Fruit fly (Drosophila melanogaster): ENCODE data around the gene CG17294.

CG17294 gene

dm6 chr2L:8392298-8392697 is 15.5 kb downstream of the CG17294 start, which contains the start of gene CG42820:
Gene CG42820 (minus strand): TSS chr2L:8392398.
- TF ChIP-seq crol (GFP tag; IDR thresholded peaks at IDR 0.05) (no peak), sens (GFP tag) (peak; percentile 21), tll (GFP tag; optimal IDR thresholded peaks at IDR 0.05) (no peak), CG4854 (GFP tag; optimal IDR thresholded peaks at IDR 0.05) (no peak)

dm6 chr2L:8393122-8393521 is 16.3 kb downstream of the CG17294 start, which contains the start of gene Acp29AB:
Gene Acp29AB (minus strand): TSS chr2L:8393222.
- TF ChIP-seq CG17802 (tag; optimal IDR thresholded peaks at IDR 0.05) (no peak), CG17359 (tag; optimal IDR thresholded peaks at IDR 0.05) (no peak), Ssrp (tag; optimal IDR thresholded peaks at IDR 0.05) (no peak), Ets97D (GFP tag; optimal IDR thresholded peaks at IDR 0.05) (no peak), Dek (tag; optimal IDR thresholded peaks at IDR 0.05) (no peak), Hsf (GFP tag; optimal IDR thresholded peaks at IDR 0.05) (no peak)

- TF ChIP-seq luna (GFP tag; optimal IDR thresholded peaks at IDR 0.05) (no peak), Vsx1 (GFP tag; optimal IDR thresholded peaks at IDR 0.05) (no peak), YL-1 (GFP tag; optimal IDR thresholded peaks at IDR 0.05) (no peak), HmgD (GFP tag; optimal IDR thresholded peaks at IDR 0.05) (no peak), Hmr (GFP tag; optimal IDR thresholded peaks at IDR 0.05) (no peak), fd96Cb (tag; optimal IDR thresholded peaks at IDR 0.05) (no peak), D19A (tag; optimal IDR thresholded peaks at IDR 0.05) (no peak), HLH54F (GFP tag; optimal IDR thresholded peaks at IDR 0.05) (no peak), Lpt (GFP tag; optimal IDR thresholded peaks at IDR 0.05) (no peak)
Observed at dm6 chr2L:8394180-8394579, 17.3 kb downstream of the CG17294 start, which contains the start of gene lectin-29Ca. Gene lectin-29Ca (minus strand): TSS chr2L:8394280.

- TF ChIP-seq Fer2 (tag; optimal IDR thresholded peaks at IDR 0.05) = no peak
- TF ChIP-seq CG10209 (GFP tag; optimal IDR thresholded peaks at IDR 0.05) = no peak
- TF ChIP-seq lov (optimal IDR thresholded peaks at IDR 0.05) = no peak
- no peak for TF ChIP-seq lov (GFP tag; IDR thresholded peaks at IDR 0.05)
- no peak for TF ChIP-seq ERR (GFP tag; optimal IDR thresholded peaks at IDR 0.05)
- TF ChIP-seq Ets65A (GFP tag) = no peak
- TF ChIP-seq Ssrp (tag; optimal IDR thresholded peaks at IDR 0.05) = no peak
- TF ChIP-seq CG8359 (GFP tag; optimal IDR thresholded peaks at IDR 0.05; ENCODE audit: borderline replicate concordance) = no peak
- no peak for TF ChIP-seq CG11085 (GFP tag; IDR thresholded peaks at IDR 0.05)
- TF ChIP-seq CG14014 (GFP tag; IDR thresholded peaks at IDR 0.05) = no peak
- no peak for TF ChIP-seq CG11398 (GFP tag; optimal IDR thresholded peaks at IDR 0.05)
- TF ChIP-seq Antp (GFP tag; optimal IDR thresholded peaks at IDR 0.05) = no peak
- TF ChIP-seq Atf-2 (GFP tag; optimal IDR thresholded peaks at IDR 0.05) = no peak
- TF ChIP-seq CG32767 (GFP tag; IDR thresholded peaks at IDR 0.05) = no peak
- no peak for TF ChIP-seq Xbp1 (GFP tag; optimal IDR thresholded peaks at IDR 0.05)
- no peak for TF ChIP-seq Poxn (GFP tag; IDR thresholded peaks at IDR 0.05)
- TF ChIP-seq CTCF (GFP tag; optimal IDR thresholded peaks at IDR 0.05) = no peak
Observed at dm6 chr2L:8394840-8395239, 18.0 kb downstream of the CG17294 start, which contains the start of gene Peritrophin-15b. Gene Peritrophin-15b (minus strand): TSS chr2L:8394940.

- TF ChIP-seq prd (optimal IDR thresholded peaks at IDR 0.05) = no peak
- TF ChIP-seq prd (GFP tag; IDR thresholded peaks at IDR 0.05) = no peak
- TF ChIP-seq CG14441 (GFP tag; IDR thresholded peaks at IDR 0.05) = no peak
- TF ChIP-seq Six4 (GFP tag; optimal IDR thresholded peaks at IDR 0.05) = no peak
- TF ChIP-seq D (optimal IDR thresholded peaks at IDR 0.05) = no peak
- TF ChIP-seq D (GFP tag; optimal IDR thresholded peaks at IDR 0.05) = no peak
- no peak for TF ChIP-seq CG4820 (GFP tag; optimal IDR thresholded peaks at IDR 0.05)
- TF ChIP-seq stwl (tag; optimal IDR thresholded peaks at IDR 0.05) = no peak
- no peak for TF ChIP-seq crol (GFP tag; IDR thresholded peaks at IDR 0.05)
- no peak for TF ChIP-seq nau (GFP tag; optimal IDR thresholded peaks at IDR 0.05)
Observed at dm6 chr2L:8395996-8396699, 19.3 kb downstream of the CG17294 start, which contains the start of the genes Peritrophin-15a and CG13385. Gene Peritrophin-15a (minus strand): TSS chr2L:8396096. Gene CG13385 (plus strand): TSS chr2L:8396649.
